Fruit fly (Drosophila melanogaster): Measurements from ENCODE around the gene poe.

Gene poe

DNA sequence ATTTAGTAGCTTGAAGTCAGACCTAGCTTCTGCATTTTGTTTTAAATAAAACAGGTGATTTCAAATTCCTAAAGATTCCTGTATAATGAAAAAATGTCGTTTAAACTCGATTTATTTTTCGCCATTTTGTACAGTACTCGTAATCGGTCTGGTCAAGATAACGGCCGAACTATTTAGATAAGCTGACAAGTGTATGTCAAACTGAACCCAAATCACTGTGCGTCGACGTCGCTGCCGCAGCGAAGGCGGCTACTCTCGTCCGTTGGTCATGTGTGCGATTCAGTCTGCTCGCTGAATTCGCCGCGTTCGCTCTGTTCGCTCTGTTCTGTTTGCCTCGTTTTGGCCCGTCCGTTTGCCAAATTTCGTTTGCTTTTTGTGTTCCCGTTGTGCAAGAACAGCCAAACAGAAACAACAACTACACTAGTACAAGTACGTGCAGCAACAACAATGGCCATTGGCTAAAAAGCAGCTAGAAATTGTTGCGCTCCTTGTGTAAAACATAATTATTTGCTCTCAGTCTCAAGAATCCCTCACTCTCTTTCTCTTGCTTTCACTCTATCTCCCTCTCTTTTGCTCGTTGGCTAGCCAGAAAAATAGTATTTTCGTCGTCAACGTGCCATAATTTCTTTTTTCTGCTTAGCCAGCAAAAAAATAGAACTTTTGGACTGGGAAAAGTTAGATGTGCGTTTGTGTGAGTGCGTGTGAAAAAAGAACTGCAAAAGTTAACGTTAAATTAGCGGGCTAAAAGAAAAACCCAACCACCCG, 16.8 kb upstream of the poe start (continued):
- TF ChIP-seq Xrp1 (GFP tag; IDR thresholded peaks at IDR 0.05) (no peak), bowl (GFP tag; IDR thresholded peaks at IDR 0.05) (no peak), Eip74EF (GFP tag; optimal IDR thresholded peaks at IDR 0.05) (no peak), row (GFP tag; IDR thresholded peaks at IDR 0.05) (no peak), Xbp1 (GFP tag; optimal IDR thresholded peaks at IDR 0.05) (no peak), CG7745 (tag; optimal IDR thresholded peaks at IDR 0.05) (no peak), CG13123 (GFP tag; optimal IDR thresholded peaks at IDR 0.05) (no peak), CG17186 (GFP tag; optimal IDR thresholded peaks at IDR 0.05) (no peak), chif (GFP tag; optimal IDR thresholded peaks at IDR 0.05) (no peak), CrebB (tag; optimal IDR thresholded peaks at IDR 0.05) (peak; percentile 34), CG1832 (GFP tag; optimal IDR thresholded peaks at IDR 0.05) (no peak), sd (tag; optimal IDR thresholded peaks at IDR 0.05) (peak; percentile 43), C15 (GFP tag; IDR thresholded peaks at IDR 0.05) (no peak), Meics (GFP tag; optimal IDR thresholded peaks at IDR 0.05) (peak; percentile 11), gsb (GFP tag; IDR thresholded peaks at IDR 0.05) (no peak), yki (optimal IDR thresholded peaks at IDR 0.05) (no peak), ash1 (GFP tag; optimal IDR thresholded peaks at IDR 0.05) (peak; percentile 29), CG6765 (GFP tag; optimal IDR thresholded peaks at IDR 0.05) (peak; percentile 45), shn (GFP tag; optimal IDR thresholded peaks at IDR 0.05) (no peak), NC2α (GFP tag; optimal IDR thresholded peaks at IDR 0.05) (no peak), CG10979 (tag; optimal IDR thresholded peaks at IDR 0.05) (no peak), Deaf1 (tag; optimal IDR thresholded peaks at IDR 0.05) (peak; percentile 23), YL-1 (GFP tag; optimal IDR thresholded peaks at IDR 0.05) (no peak), ranshi (GFP tag; IDR thresholded peaks at IDR 0.05) (no peak), CG15514 (GFP tag; optimal IDR thresholded peaks at IDR 0.05) (no peak), Nf-YA (GFP tag; IDR thresholded peaks at IDR 0.05) (no peak), tup (GFP tag; optimal IDR thresholded peaks at IDR 0.05) (no peak), ac (GFP tag; optimal IDR thresholded peaks at IDR 0.05) (no peak), bab2 (GFP tag; optimal IDR thresholded peaks at IDR 0.05) (no peak), Sox100B (GFP tag; optimal IDR thresholded peaks at IDR 0.05) (no peak), Aef1 (GFP tag; IDR thresholded peaks at IDR 0.05) (no peak), da (GFP tag; optimal IDR thresholded peaks at IDR 0.05) (no peak), H2.0 (GFP tag; IDR thresholded peaks at IDR 0.05) (no peak), Hsf (GFP tag; optimal IDR thresholded peaks at IDR 0.05) (no peak), CG11247 (GFP tag; IDR thresholded peaks at IDR 0.05) (no peak), E2f2 (GFP tag; IDR thresholded peaks at IDR 0.05) (no peak), eyg (GFP tag; optimal IDR thresholded peaks at IDR 0.05) (no peak), pan (optimal IDR thresholded peaks at IDR 0.05) (no peak), pan (GFP tag; optimal IDR thresholded peaks at IDR 0.05 in 1 of 2, IDR thresholded peaks at IDR 0.05 in 1 of 2) (no peak), D (optimal IDR thresholded peaks at IDR 0.05) (peak; percentile 94), D (GFP tag; optimal IDR thresholded peaks at IDR 0.05) (no peak), exex (tag; optimal IDR thresholded peaks at IDR 0.05) (peak; percentile 84), CG34422 (GFP tag; IDR thresholded peaks at IDR 0.05) (0 out of 3 replicates have a peak, but pooled peaks have one; percentile 19), HmgD (GFP tag; optimal IDR thresholded peaks at IDR 0.05) (no peak), CG6654 (GFP tag; optimal IDR thresholded peaks at IDR 0.05) (no peak), CG13296 (GFP tag; optimal IDR thresholded peaks at IDR 0.05) (no peak), Ptx1 (GFP tag; IDR thresholded peaks at IDR 0.05) (no peak), dati (GFP tag; IDR thresholded peaks at IDR 0.05) (no peak), sug (tag; optimal IDR thresholded peaks at IDR 0.05) (peak; percentile 19), so (GFP tag; IDR thresholded peaks at IDR 0.05) (no peak), NK7.1 (GFP tag; optimal IDR thresholded peaks at IDR 0.05) (no peak), Dad (GFP tag; optimal IDR thresholded peaks at IDR 0.05) (no peak)
